Fruit fly (Drosophila melanogaster) S2 (cell line): ENCODE measurements around the gene mh.

Experiments
- CG8478 ChIP-seq: fragments of >200 bp; optimal IDR thresholded peaks from 2 replicates; lab custom pipeline; 2018
- CTCF ChIP-seq, 2 experiments: fragments of >200 bp; optimal IDR thresholded peaks; 2 replicates each; lab custom pipeline; 2018

- TF ChIP-seq CG8478 (lab: Kevin White, UChicago) (no peak), CTCF (optimal IDR thresholded peaks at IDR 0.05; lab: Kevin White, UChicago) (no peak)
Measured at dm6 chrX:15522426-15523153, 47.4 kb upstream of the mh start.
